Worm (Caenorhabditis elegans): ENCODE results near the gene fbxc-40.
"Not testable (repeated sequence)": the region's sequence is repeated elsewhere in the genome, so short reads cannot be mapped to it uniquely, and the experiment has no call there.

fbxc-40 gene

DNA sequence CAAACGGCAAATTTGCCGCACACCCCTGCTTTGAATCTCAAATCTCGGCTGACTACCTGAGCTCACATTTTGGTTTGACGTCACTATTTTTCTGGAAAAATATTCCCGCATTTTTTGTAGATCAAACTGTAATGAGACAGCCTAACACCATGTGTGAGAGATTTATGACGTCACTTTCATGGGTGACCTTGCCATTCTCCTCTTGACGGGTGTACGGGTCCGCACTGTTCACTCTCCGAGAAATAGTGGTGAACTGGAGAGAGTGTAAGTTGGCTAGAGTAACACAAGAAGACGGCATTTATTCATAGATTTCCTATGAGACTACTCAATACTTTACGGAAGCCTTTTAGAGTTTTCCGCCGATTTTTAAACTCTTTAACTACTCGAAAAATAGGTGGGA, at the start of gene fbxc-40:
TSS of gene fbxc-40 (plus strand) at position 301 of the 400 bp plus-strand sequence.
- TF ChIP-seq egl-5, aly-2, jun-1 (tag; optimal IDR thresholded peaks at IDR 0.05): not testable (repeated sequence)

DNA sequence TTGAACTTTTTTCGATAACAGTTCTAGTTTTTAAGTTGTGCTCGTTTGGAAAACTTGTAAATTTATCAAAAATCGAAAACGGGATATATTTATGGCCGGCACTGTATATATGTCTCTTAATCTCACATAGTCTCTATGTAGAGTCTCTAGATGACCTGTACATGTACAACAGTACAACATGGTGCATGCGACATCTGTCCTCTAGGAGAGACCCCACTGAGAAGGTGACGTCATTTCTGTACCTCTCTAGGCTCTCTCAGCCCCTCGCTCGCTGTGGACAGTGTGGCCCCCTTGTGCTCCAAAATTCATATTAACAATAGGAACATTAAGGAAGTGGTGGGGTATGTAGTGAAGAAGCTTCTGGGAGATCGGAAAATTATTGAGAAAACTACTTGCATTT, 48.5 kb upstream of the fbxc-40 start:
- TF ChIP-seq ZK546.5 (tag; optimal IDR thresholded peaks at IDR 0.05) (no peak), nhr-23 (tag; optimal IDR thresholded peaks at IDR 0.05) (no peak), nhr-11 (tag; optimal IDR thresholded peaks at IDR 0.05) (no peak), egl-27 (tag; optimal IDR thresholded peaks at IDR 0.05) (no peak), nhr-28 (tag; optimal IDR thresholded peaks at IDR 0.05) (no peak), nhr-77 (tag; optimal IDR thresholded peaks at IDR 0.05) (no peak), fkh-10 (GFP tag; optimal IDR thresholded peaks at IDR 0.05) (no peak)

DNA sequence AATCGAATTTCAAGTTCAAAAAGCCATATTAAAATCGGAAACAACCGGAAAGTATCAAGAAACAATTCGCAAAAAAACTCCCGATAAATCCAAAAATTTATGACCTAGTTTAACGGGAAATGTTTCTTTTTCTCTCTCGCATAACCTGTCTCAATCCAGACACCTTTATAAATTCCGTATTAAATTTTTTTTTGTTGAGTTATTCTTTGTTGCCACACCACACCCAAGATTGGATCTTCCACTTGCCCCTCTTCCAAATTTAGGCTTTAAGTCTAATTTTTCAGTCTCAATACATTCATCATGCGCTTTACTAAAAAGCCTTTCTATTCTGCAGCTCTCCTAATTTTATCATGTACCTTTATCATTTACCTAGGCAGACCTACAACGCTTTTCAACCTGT, 47.3 kb upstream of the fbxc-40 start, which contains the start of gene R07C3.3:
TSS of gene R07C3.3 (plus strand) at position 301 of the 400 bp plus-strand sequence.
- TF ChIP-seq ceh-28 (tag; optimal IDR thresholded peaks at IDR 0.05), result no peak
- no peak for TF ChIP-seq zag-1 (tag; optimal IDR thresholded peaks at IDR 0.05)
- TF ChIP-seq egl-5 (tag; optimal IDR thresholded peaks at IDR 0.05), result no peak
- TF ChIP-seq nhr-237 (tag; optimal IDR thresholded peaks at IDR 0.05), result no peak
- TF ChIP-seq nfya-1 (tag; optimal IDR thresholded peaks at IDR 0.05; ENCODE audit: insufficient read depth), result no peak
- no peak for TF ChIP-seq jun-1 (tag; optimal IDR thresholded peaks at IDR 0.05)
- TF ChIP-seq fkh-10 (GFP tag; optimal IDR thresholded peaks at IDR 0.05), result no peak
- no peak for TF ChIP-seq nhr-25 (tag; optimal IDR thresholded peaks at IDR 0.05)
- TF ChIP-seq nhr-11 (tag; optimal IDR thresholded peaks at IDR 0.05), result no peak
- no peak for TF ChIP-seq daf-12 (tag; optimal IDR thresholded peaks at IDR 0.05)

DNA sequence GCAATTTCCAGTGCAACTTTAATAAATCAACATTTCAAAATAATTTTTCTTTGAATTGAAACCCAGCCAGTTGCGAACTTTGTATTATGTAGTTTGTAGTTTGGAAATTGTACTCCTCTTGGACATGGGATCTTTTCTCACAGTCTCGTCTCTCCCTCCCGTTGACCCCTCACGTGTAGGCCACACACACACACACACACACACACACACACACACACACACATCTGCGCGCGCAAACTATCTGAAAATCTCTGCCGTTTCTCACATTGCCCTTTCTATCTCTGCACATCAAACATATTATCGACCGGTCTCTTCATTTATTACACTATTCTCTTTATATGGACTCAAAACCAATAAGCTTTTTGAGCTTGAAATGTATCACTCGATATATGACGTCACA, 45.0 kb upstream of the fbxc-40 start, which contains the start of gene fbxc-36:
TSS of gene fbxc-36 (plus strand) at position 205 of the 400 bp plus-strand sequence.
- no peak for TF ChIP-seq nhr-67 (tag; optimal IDR thresholded peaks at IDR 0.05)

DNA sequence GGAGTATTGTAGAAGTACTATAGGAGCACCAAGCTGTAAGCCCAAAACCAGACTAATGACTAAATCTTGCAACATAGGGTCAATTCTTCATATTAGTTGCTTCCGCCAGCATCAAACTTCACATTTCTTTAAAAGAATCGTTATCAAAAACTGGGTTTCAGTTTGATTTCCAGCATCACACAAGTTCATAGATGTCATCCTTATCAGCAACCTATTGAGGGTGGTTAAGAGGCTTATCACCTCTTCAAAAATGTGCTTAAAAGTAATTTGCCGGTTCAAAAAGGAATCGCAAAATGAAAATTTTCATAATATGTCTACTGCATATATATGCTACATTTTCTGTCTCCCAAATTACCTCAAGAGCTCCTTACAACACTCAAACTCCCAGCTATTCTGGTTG, 42.0 kb upstream of the fbxc-40 start, which contains the start of gene clec-43:
TSS of gene clec-43 (plus strand) at position 294 of the 400 bp plus-strand sequence.
- peak; percentile 81 for TF ChIP-seq elt-2 (tag; optimal IDR thresholded peaks at IDR 0.05)
- TF ChIP-seq ceh-82 (tag; optimal IDR thresholded peaks at IDR 0.05), result no peak
- TF ChIP-seq pqm-1 (tag; optimal IDR thresholded peaks at IDR 0.05), result peak; percentile 76

DNA sequence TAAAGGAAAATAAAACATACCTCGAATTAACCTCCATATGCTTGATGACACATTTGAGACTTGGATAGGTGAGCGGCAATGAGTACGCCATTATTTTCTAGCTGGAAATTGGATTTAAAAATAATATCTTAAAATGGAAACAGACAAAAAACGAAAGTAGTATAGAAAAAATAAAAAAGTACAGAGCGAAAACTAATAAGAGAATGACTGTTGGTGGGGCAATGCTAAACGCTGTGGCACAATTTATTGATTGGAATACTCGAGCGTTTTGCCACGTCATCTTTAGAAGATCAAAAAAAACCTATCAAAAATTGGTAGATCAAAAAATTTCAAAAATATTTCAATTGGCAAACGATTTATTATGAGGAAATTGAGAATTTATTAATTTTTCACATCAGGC, 37.7 kb upstream of the fbxc-40 start, which contains the start of gene fbxc-32:
TSS of gene fbxc-32 (minus strand) at position 101 of the 400 bp plus-strand sequence.
- TF ChIP-seq nhr-67 (tag; optimal IDR thresholded peaks at IDR 0.05), result no peak
- TF ChIP-seq jun-1 (tag; optimal IDR thresholded peaks at IDR 0.05), result no peak
- no peak for TF ChIP-seq hmg-11 (tag; optimal IDR thresholded peaks at IDR 0.05)
- TF ChIP-seq nhr-12 (tag; optimal IDR thresholded peaks at IDR 0.05), result no peak
- no peak for TF ChIP-seq mdl-1 (tag; optimal IDR thresholded peaks at IDR 0.05)
- no peak for TF ChIP-seq daf-12 (tag; optimal IDR thresholded peaks at IDR 0.05)
- no peak for TF ChIP-seq fos-1 (tag; optimal IDR thresholded peaks at IDR 0.05)
- no peak for TF ChIP-seq nhr-28 (tag; optimal IDR thresholded peaks at IDR 0.05)
- TF ChIP-seq ama-1 (optimal IDR thresholded peaks at IDR 0.05), result no peak
- TF ChIP-seq zag-1 (tag; optimal IDR thresholded peaks at IDR 0.05), result no peak
- no peak for TF ChIP-seq snpc-4 (tag; optimal IDR thresholded peaks at IDR 0.05)
- no peak for TF ChIP-seq tbx-2 (tag; optimal IDR thresholded peaks at IDR 0.05)
- TF ChIP-seq nhr-23 (tag; optimal IDR thresholded peaks at IDR 0.05), result no peak
- no peak for TF ChIP-seq ceh-28 (tag; optimal IDR thresholded peaks at IDR 0.05)
- TF ChIP-seq nhr-43 (tag; optimal IDR thresholded peaks at IDR 0.05; ENCODE audit: poor library complexity, severe bottlenecking), result no peak
- no peak for TF ChIP-seq lin-15B (tag; optimal IDR thresholded peaks at IDR 0.05)

DNA sequence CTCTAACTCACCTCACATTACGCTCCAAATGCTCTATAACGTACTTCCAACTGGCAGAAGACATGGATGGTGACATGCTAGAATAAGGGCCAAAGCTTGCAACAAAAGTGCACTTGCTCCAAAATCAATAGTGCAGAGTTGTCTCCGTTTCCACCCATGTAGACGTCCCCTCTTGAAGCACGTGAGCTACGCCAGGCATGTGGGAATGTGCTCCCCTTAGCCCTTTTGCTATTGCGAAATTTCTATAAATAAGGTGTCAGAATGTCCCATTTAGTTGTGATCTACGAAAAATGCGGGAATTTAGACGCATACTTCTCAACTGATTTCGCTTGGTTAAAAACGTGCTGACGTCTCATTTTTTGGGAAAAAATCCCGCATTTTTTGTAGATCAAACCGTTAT, 35.4 kb upstream of the fbxc-40 start:
- TF ChIP-seq ceh-9 (tag; optimal IDR thresholded peaks at IDR 0.05), result no peak
- no peak for TF ChIP-seq ztf-11 (tag; optimal IDR thresholded peaks at IDR 0.05)
- TF ChIP-seq mml-1 (tag; optimal IDR thresholded peaks at IDR 0.05), result no peak
- TF ChIP-seq ama-1 (optimal IDR thresholded peaks at IDR 0.05), result no peak
- no peak for TF ChIP-seq unc-62 (GFP tag; optimal IDR thresholded peaks at IDR 0.05)
- no peak for TF ChIP-seq nhr-43 (tag; optimal IDR thresholded peaks at IDR 0.05; ENCODE audit: poor library complexity, severe bottlenecking)
- no peak for TF ChIP-seq fkh-10 (GFP tag; optimal IDR thresholded peaks at IDR 0.05)
- TF ChIP-seq nhr-12 (tag; optimal IDR thresholded peaks at IDR 0.05), result no peak
- no peak for TF ChIP-seq snpc-4 (tag; optimal IDR thresholded peaks at IDR 0.05)
- no peak for TF ChIP-seq tbx-2 (tag; optimal IDR thresholded peaks at IDR 0.05)

Data from whole organism, L3 larva.